Fruit fly (Drosophila melanogaster) whole organism: ENCODE measurements around the gene CG14907.

Experiments
- CG8478 ChIP-seq: fragments of >200 bp; optimal IDR thresholded peaks from 2 replicates; lab custom pipeline; 2018; ENCODE audit warnings: inconsistent platforms
- Dll ChIP-seq: fragments of >200 bp; optimal IDR thresholded peaks from 2 replicates; lab custom pipeline; 2017
- EcR ChIP-seq, 2 experiments: fragments of >200 bp; optimal IDR thresholded peaks; 2 replicates each; lab custom pipeline; 2017; ENCODE audit warnings: missing biosample characterization in 2 of 2, missing genetic modification characterization in 2 of 2, missing genetic modification reagents in 2 of 2
- pan ChIP-seq: fragments of >200 bp; optimal IDR thresholded peaks from 2 replicates; lab custom pipeline; 2017
- psq ChIP-seq: fragments of >200 bp; optimal IDR thresholded peaks from 2 replicates; lab custom pipeline; 2017
- usp ChIP-seq: fragments of >200 bp; optimal IDR thresholded peaks from 2 replicates; lab custom pipeline; 2017; ENCODE audit warnings: missing biosample characterization, missing genetic modification characterization, mixed read lengths

DNA sequence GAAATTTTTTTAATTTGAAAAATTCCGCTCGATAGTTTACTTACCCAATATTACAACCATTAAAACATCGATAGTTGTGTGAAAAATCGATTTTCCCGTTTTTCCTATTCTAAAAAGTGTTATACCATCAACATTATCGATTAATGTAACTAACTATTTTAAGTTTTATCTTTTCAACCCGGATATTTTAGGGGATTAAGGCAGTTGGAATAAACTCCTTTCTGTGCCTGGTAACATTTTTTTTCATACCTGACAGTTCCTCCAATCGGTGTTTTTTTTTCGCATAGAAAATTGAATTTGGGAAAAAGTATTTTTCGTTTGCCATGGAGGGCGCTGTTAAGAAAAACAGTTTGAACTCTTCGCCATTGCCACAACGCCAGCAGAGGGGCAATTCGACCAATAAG is 12.1 kb downstream of the CG14907 start, which contains the start of gene nonA-l:
- TF ChIP-seq psq (lab: Kevin White, UChicago) (no peak), CG8478 (lab: Kevin White, UChicago) (no peak), Dll (lab: Kevin White, UChicago) (no peak), usp (GFP tag; lab: Kevin White, UChicago) (no peak), pan (lab: Kevin White, UChicago) (no peak), EcR (GFP tag; optimal IDR thresholded peaks at IDR 0.05; lab: Kevin White, UChicago) (no peak)
